Fruit fly (Drosophila melanogaster) whole organism, embryonic: Measurements from ENCODE around the gene CG32625.

Experiments used
- Ada2b ChIP-seq: fragments of 200-800 bp; sonication (Bioruptor generic); IDR thresholded peaks from 2 replicates; pipeline ENCODE4 v1.3.6; 2022; ENCODE audit warnings: missing biosample characterization, missing genetic modification characterization
- Adf1 ChIP-seq: fragments of 200-800 bp; sonication (Bioruptor generic); IDR thresholded peaks from 2 replicates; pipeline ENCODE4 v1.3.6; 2022; ENCODE audit warnings: missing biosample characterization, missing genetic modification characterization
- Atf-2 ChIP-seq: fragments of 200-800 bp; sonication (Bioruptor generic); optimal IDR thresholded peaks from 2 replicates; lab custom pipeline; 2016; ENCODE audit warnings: missing biosample characterization, missing genetic modification characterization
- Bteb2 ChIP-seq: fragments of 200-800 bp; sonication (Bioruptor generic); optimal IDR thresholded peaks from 2 replicates; lab custom pipeline; 2016; ENCODE audit warnings: missing biosample characterization, missing genetic modification characterization
- CG11093 ChIP-seq: fragments of 200-800 bp; sonication (Bioruptor generic); IDR thresholded peaks from 3 replicates; pipeline ENCODE4 v1.3.6; 2022; ENCODE audit warnings: missing biosample characterization, missing genetic modification characterization
- CG11247 ChIP-seq: fragments of 200-800 bp; sonication (Bioruptor generic); IDR thresholded peaks from 2 replicates; pipeline ENCODE4 v1.3.6; 2022; ENCODE audit warnings: missing biosample characterization, missing genetic modification characterization
- CG11456 ChIP-seq: fragments of 200-800 bp; sonication (Bioruptor generic); IDR thresholded peaks from 3 replicates; pipeline ENCODE4 v1.3.6; 2022; ENCODE audit warnings: missing biosample characterization, missing genetic modification characterization
- CG14014 ChIP-seq: fragments of 200-800 bp; sonication (Bioruptor generic); IDR thresholded peaks from 2 replicates; pipeline ENCODE4 v1.3.6; 2022; ENCODE audit warnings: missing biosample characterization, missing genetic modification characterization
- CG16779 ChIP-seq: fragments of 200-800 bp; sonication (Bioruptor generic); IDR thresholded peaks from 2 replicates; pipeline ENCODE4 v1.3.6; 2022; ENCODE audit warnings: missing biosample characterization, missing genetic modification characterization
- CG17361 ChIP-seq: fragments of 200-800 bp; sonication (Bioruptor generic); IDR thresholded peaks from 3 replicates; pipeline ENCODE4 v1.3.6; 2022; ENCODE audit warnings: missing biosample characterization, missing genetic modification characterization
- CG2120 ChIP-seq: fragments of 200-800 bp; sonication (Bioruptor generic); optimal IDR thresholded peaks from 3 replicates; lab custom pipeline; 2016; ENCODE audit warnings: missing biosample characterization, missing genetic modification characterization
- CG2678 ChIP-seq: fragments of 200-800 bp; sonication (Bioruptor generic); optimal IDR thresholded peaks from 3 replicates; lab custom pipeline; 2019; ENCODE audit warnings: missing biosample characterization, mild to moderate bottlenecking, missing genetic modification characterization, moderate library complexity
- CG34224 ChIP-seq: fragments of 200-800 bp; sonication (Bioruptor generic); IDR thresholded peaks from 3 replicates; pipeline ENCODE4 v1.3.6; 2022; ENCODE audit warnings: missing biosample characterization, missing genetic modification characterization; ENCODE audit not compliant: partially characterized antibody
- CG4360 ChIP-seq: fragments of 200-800 bp; sonication (Bioruptor generic); IDR thresholded peaks from 2 replicates; pipeline ENCODE4 v1.3.6; 2022; ENCODE audit warnings: missing biosample characterization, missing genetic modification characterization
- CG6813 ChIP-seq: fragments of 200-800 bp; sonication (Bioruptor generic); optimal IDR thresholded peaks from 2 replicates; lab custom pipeline; 2017; ENCODE audit warnings: missing biosample characterization, missing genetic modification characterization, mild to moderate bottlenecking, moderate library complexity, missing genetic modification reagents
- CG6854 ChIP-seq: fragments of 200-800 bp; sonication (Bioruptor generic); optimal IDR thresholded peaks from 3 replicates; lab custom pipeline; 2017; ENCODE audit warnings: missing biosample characterization, mild to moderate bottlenecking, missing genetic modification characterization
- CG7745 ChIP-seq: fragments of 200-800 bp; sonication (Bioruptor generic); optimal IDR thresholded peaks from 2 replicates; lab custom pipeline; 2018; ENCODE audit warnings: missing biosample characterization, mild to moderate bottlenecking, missing genetic modification characterization, moderate library complexity
- CG7839 ChIP-seq: fragments of 200-800 bp; sonication (Bioruptor generic); optimal IDR thresholded peaks from 3 replicates; lab custom pipeline; 2018; ENCODE audit warnings: missing biosample characterization, mild to moderate bottlenecking, missing genetic modification characterization, moderate library complexity
- CG8359 ChIP-seq: fragments of 200-800 bp; sonication (Bioruptor generic); optimal IDR thresholded peaks from 2 replicates; lab custom pipeline; 2017; ENCODE audit warnings: missing biosample characterization, mild to moderate bottlenecking, missing genetic modification characterization, borderline replicate concordance
- CG9215 ChIP-seq: fragments of 200-800 bp; sonication (Bioruptor generic); IDR thresholded peaks from 2 replicates; pipeline ENCODE4 v1.3.6; 2022; ENCODE audit warnings: missing biosample characterization, missing genetic modification characterization
- CG9437 ChIP-seq: fragments of 200-800 bp; sonication (Bioruptor generic); optimal IDR thresholded peaks from 2 replicates; lab custom pipeline; 2018; ENCODE audit warnings: missing biosample characterization, mild to moderate bottlenecking, missing genetic modification characterization
- Dip2 ChIP-seq: fragments of 200-800 bp; sonication (Bioruptor generic); IDR thresholded peaks from 2 replicates; pipeline ENCODE4 v1.3.6; 2022; ENCODE audit warnings: missing biosample characterization, missing genetic modification characterization
- HLH3B ChIP-seq: fragments of 200-800 bp; sonication (Bioruptor generic); IDR thresholded peaks from 2 replicates; pipeline ENCODE4 v1.3.6; 2022; ENCODE audit warnings: missing biosample characterization, missing genetic modification characterization
- Hand ChIP-seq: fragments of 200-800 bp; sonication (Bioruptor generic); optimal IDR thresholded peaks from 2 replicates; lab custom pipeline; 2017; ENCODE audit warnings: mild to moderate bottlenecking, missing biosample characterization, missing genetic modification reagents, missing genetic modification characterization
- Hmx ChIP-seq: fragments of 200-800 bp; sonication (Bioruptor generic); optimal IDR thresholded peaks from 2 replicates; lab custom pipeline; 2016; ENCODE audit warnings: missing biosample characterization, missing genetic modification characterization
- Lpt ChIP-seq: fragments of >200 bp; optimal IDR thresholded peaks from 2 replicates; lab custom pipeline; 2018; ENCODE audit warnings: missing biosample characterization, missing genetic modification characterization
- NK7.1 ChIP-seq: fragments of 200-800 bp; sonication (Bioruptor generic); optimal IDR thresholded peaks from 3 replicates; lab custom pipeline; 2016; ENCODE audit warnings: missing biosample characterization, missing genetic modification characterization
- Nf-YA ChIP-seq: fragments of 200-800 bp; sonication (Bioruptor generic); IDR thresholded peaks from 2 replicates; pipeline ENCODE4 v1.3.6; 2022; ENCODE audit warnings: missing biosample characterization, missing genetic modification characterization
- Oaz ChIP-seq: fragments of 200-800 bp; sonication (Bioruptor generic); IDR thresholded peaks from 2 replicates; pipeline ENCODE4 v1.3.6; 2022; ENCODE audit warnings: missing biosample characterization, missing genetic modification characterization
- Tbp ChIP-seq: fragments of >200 bp; optimal IDR thresholded peaks from 2 replicates; lab custom pipeline; 2018; ENCODE audit warnings: missing biosample characterization, missing genetic modification characterization
- Vsx1 ChIP-seq: fragments of 200-800 bp; sonication (Bioruptor generic); optimal IDR thresholded peaks from 2 replicates; lab custom pipeline; 2017; ENCODE audit warnings: missing biosample characterization, mild to moderate bottlenecking, missing genetic modification characterization, missing genetic modification reagents
- aop ChIP-seq: fragments of 200-800 bp; sonication (Bioruptor generic); IDR thresholded peaks from 2 replicates; pipeline ENCODE4 v1.3.6; 2022; ENCODE audit warnings: missing biosample characterization, missing genetic modification characterization
- bcd ChIP-seq: fragments of 200-800 bp; sonication (Bioruptor generic); optimal IDR thresholded peaks from 2 replicates; lab custom pipeline; 2017; ENCODE audit warnings: missing biosample characterization, mild to moderate bottlenecking, missing genetic modification characterization
- cad ChIP-seq: fragments of >200 bp; optimal IDR thresholded peaks from 2 replicates; lab custom pipeline; 2017; ENCODE audit warnings: missing biosample characterization, missing genetic modification characterization
- dimm ChIP-seq: fragments of 200-800 bp; sonication (Bioruptor generic); IDR thresholded peaks from 2 replicates; pipeline ENCODE4 v1.3.6; 2022; ENCODE audit warnings: missing biosample characterization, missing genetic modification characterization
- dysf ChIP-seq: fragments of 200-800 bp; sonication (Bioruptor generic); IDR thresholded peaks from 3 replicates; pipeline ENCODE4 v1.3.6; 2022; ENCODE audit warnings: missing biosample characterization, missing genetic modification characterization
- esg ChIP-seq: fragments of 200-800 bp; sonication (Bioruptor generic); conservative IDR thresholded peaks from 2 replicates; pipeline ENCODE4 v1.3.6; 2022; ENCODE audit warnings: missing biosample characterization, missing genetic modification characterization
- gfzf ChIP-seq: fragments of 200-800 bp; sonication (Bioruptor generic); optimal IDR thresholded peaks from 2 replicates; lab custom pipeline; 2016; ENCODE audit warnings: missing biosample characterization, mild to moderate bottlenecking, missing genetic modification characterization, moderate library complexity
- grn ChIP-seq: fragments of 200-800 bp; sonication (Bioruptor generic); optimal IDR thresholded peaks from 3 replicates; lab custom pipeline; 2017; ENCODE audit warnings: missing biosample characterization, missing genetic modification characterization
- gsb ChIP-seq: fragments of 200-800 bp; sonication (Bioruptor generic); IDR thresholded peaks from 2 replicates; pipeline ENCODE4 v1.3.6; 2022; ENCODE audit warnings: missing biosample characterization, missing genetic modification characterization
- gsb-n ChIP-seq: fragments of 200-800 bp; sonication (Bioruptor generic); optimal IDR thresholded peaks from 3 replicates; lab custom pipeline; 2018; ENCODE audit warnings: missing biosample characterization, mild to moderate bottlenecking, missing genetic modification characterization
- hkb ChIP-seq, 2 experiments: fragments of 200-800 bp in 1 of 2; fragments of >200 bp in 1 of 2; sonication (Bioruptor generic) in 1 of 2; IDR thresholded peaks in 1 of 2; optimal IDR thresholded peaks in 1 of 2; 2 replicates each; pipeline versions ENCODE4 v1.3.6 to Lab custom; 2017 to 2022; ENCODE audit warnings: missing biosample characterization in 1 of 2, missing genetic modification characterization in 1 of 2
- lov ChIP-seq, 2 experiments: fragments of 200-800 bp in 1 of 2; fragments of >200 bp in 1 of 2; sonication (Bioruptor generic) in 1 of 2; IDR thresholded peaks in 1 of 2; optimal IDR thresholded peaks in 1 of 2; 2 replicates in 1 of 2; 3 replicates in 1 of 2; pipeline versions ENCODE4 v1.3.6 to Lab custom; 2017 to 2022; ENCODE audit warnings: missing biosample characterization in 1 of 2, missing genetic modification characterization in 1 of 2
- maf-S ChIP-seq: fragments of 200-800 bp; sonication (Bioruptor generic); optimal IDR thresholded peaks from 2 replicates; lab custom pipeline; 2016; ENCODE audit warnings: missing biosample characterization, missing genetic modification characterization
- mam ChIP-seq: fragments of 200-800 bp; sonication (Bioruptor generic); optimal IDR thresholded peaks from 3 replicates; lab custom pipeline; 2016; ENCODE audit warnings: missing biosample characterization, missing genetic modification characterization
- pfk ChIP-seq: fragments of 200-800 bp; sonication (Bioruptor generic); optimal IDR thresholded peaks from 2 replicates; lab custom pipeline; 2018; ENCODE audit warnings: missing biosample characterization, mild to moderate bottlenecking, missing genetic modification characterization, moderate library complexity
- phol ChIP-seq: fragments of 200-800 bp; sonication (Bioruptor generic); optimal IDR thresholded peaks from 3 replicates; lab custom pipeline; 2018; ENCODE audit warnings: missing biosample characterization, mild to moderate bottlenecking, missing genetic modification characterization, moderate library complexity
- slp2 ChIP-seq: fragments of 200-800 bp; sonication (Bioruptor generic); optimal IDR thresholded peaks from 2 replicates; lab custom pipeline; 2016; ENCODE audit warnings: missing biosample characterization, missing genetic modification characterization
- ssp ChIP-seq: fragments of 200-800 bp; sonication (Bioruptor generic); IDR thresholded peaks from 2 replicates; pipeline ENCODE4 v1.3.6; 2022; ENCODE audit warnings: missing biosample characterization, missing genetic modification characterization
- tna ChIP-seq: fragments of 200-800 bp; sonication (Bioruptor generic); IDR thresholded peaks from 2 replicates; pipeline ENCODE4 v1.3.6; 2022; ENCODE audit warnings: missing biosample characterization, missing genetic modification characterization; ENCODE audit not compliant: partially characterized antibody
- vvl ChIP-seq: fragments of 200-800 bp; sonication (Bioruptor generic); IDR thresholded peaks from 2 replicates; pipeline ENCODE4 v1.3.6; 2022; ENCODE audit warnings: missing biosample characterization, missing genetic modification characterization
- wor ChIP-seq: fragments of 200-800 bp; sonication (Bioruptor generic); IDR thresholded peaks from 2 replicates; pipeline ENCODE4 v1.3.6; 2022; ENCODE audit warnings: missing biosample characterization, missing genetic modification characterization

The CG32625 gene

dm6 chrX:13755152-13755557 lies 1.5 kb downstream of the CG32625 start, which contains the start of gene Pdcd4 (continued):
- TF ChIP-seq Nf-YA (GFP tag; lab: Robert Waterston, UW), result 0 out of 2 replicates have a peak, but pooled peaks have one; percentile 31
- no peak for TF ChIP-seq dimm
- TF ChIP-seq Vsx1 (GFP tag; lab: Kevin White, UChicago), result no peak
- TF ChIP-seq phol (tag; lab: Kevin White, UChicago), result no peak
- TF ChIP-seq NK7.1 (GFP tag; lab: Kevin White, UChicago), result no peak
- TF ChIP-seq CG16779, result no peak
- no peak for TF ChIP-seq Lpt (GFP tag; lab: Kevin White, UChicago)
- TF ChIP-seq aop, result no peak
- TF ChIP-seq maf-S (GFP tag; lab: Kevin White, UChicago), result peak; percentile 4
- no peak for TF ChIP-seq Ada2b (GFP tag; lab: Robert Waterston, UW)
- peak; percentile 12; the same call in 1 of the 3 replicates for TF ChIP-seq CG17361 (GFP tag; lab: Robert Waterston, UW)
- peak; percentile 31 for TF ChIP-seq CG2678 (tag; lab: Kevin White, UChicago)
- no peak for TF ChIP-seq Dip2 (GFP tag; lab: Robert Waterston, UW)
- no peak for TF ChIP-seq bcd
- no peak for TF ChIP-seq hkb (optimal IDR thresholded peaks at IDR 0.05; lab: Kevin White, UChicago)
- TF ChIP-seq hkb (GFP tag; IDR thresholded peaks at IDR 0.05; lab: Robert Waterston, UW), result no peak
- no peak for TF ChIP-seq CG8359 (GFP tag; lab: Kevin White, UChicago)
- peak; percentile 37 for TF ChIP-seq gfzf
- no peak for TF ChIP-seq Bteb2
- no peak for TF ChIP-seq cad (GFP tag; lab: Kevin White, UChicago)
- no peak for TF ChIP-seq CG11247 (GFP tag; lab: Robert Waterston, UW)
- TF ChIP-seq Tbp (GFP tag; lab: Kevin White, UChicago), result peak; percentile 87
- TF ChIP-seq CG34224 (GFP tag; lab: Robert Waterston, UW), result no peak
- no peak for TF ChIP-seq Hand (GFP tag; lab: Kevin White, UChicago)
- TF ChIP-seq CG4360 (GFP tag; lab: Robert Waterston, UW), result no peak; the same call in 1 of the 2 replicates
- TF ChIP-seq wor (GFP tag; lab: Robert Waterston, UW), result no peak
- TF ChIP-seq Hmx (GFP tag; lab: Kevin White, UChicago), result no peak
- TF ChIP-seq CG14014 (GFP tag; lab: Robert Waterston, UW), result no peak
- TF ChIP-seq CG6854 (GFP tag; lab: Kevin White, UChicago), result no peak
- no peak for TF ChIP-seq ssp (GFP tag; lab: Robert Waterston, UW)
- no peak for TF ChIP-seq CG11093 (GFP tag; lab: Robert Waterston, UW)
- peak; percentile 4 for TF ChIP-seq pfk (GFP tag; lab: Kevin White, UChicago)
- TF ChIP-seq lov (optimal IDR thresholded peaks at IDR 0.05; lab: Kevin White, UChicago), result no peak
- no peak for TF ChIP-seq lov (GFP tag; IDR thresholded peaks at IDR 0.05; lab: Robert Waterston, UW)
- no peak for TF ChIP-seq gsb
- no peak for TF ChIP-seq CG11456 (GFP tag; lab: Robert Waterston, UW)
- no peak for TF ChIP-seq slp2
- no peak for TF ChIP-seq Atf-2 (GFP tag; lab: Kevin White, UChicago)
- TF ChIP-seq CG6813 (GFP tag; lab: Kevin White, UChicago), result no peak
- TF ChIP-seq vvl (GFP tag; lab: Robert Waterston, UW), result peak; percentile 26; the same call in 1 of the 2 replicates
- peak; percentile 26 for TF ChIP-seq CG7839 (tag; lab: Kevin White, UChicago)
- TF ChIP-seq Adf1 (GFP tag; lab: Robert Waterston, UW), result no peak
- no peak for TF ChIP-seq grn
- no peak for TF ChIP-seq CG7745
- TF ChIP-seq CG9437 (GFP tag; lab: Kevin White, UChicago), result no peak
- TF ChIP-seq gsb-n (tag; lab: Kevin White, UChicago), result no peak
- TF ChIP-seq tna (GFP tag; lab: Robert Waterston, UW), result peak; percentile 59; the same call in 1 of the 2 replicates
- no peak for TF ChIP-seq HLH3B (GFP tag; lab: Robert Waterston, UW)
- TF ChIP-seq dysf, result no peak
- peak; percentile 18 for TF ChIP-seq CG2120 (GFP tag; lab: Kevin White, UChicago)
- no peak for TF ChIP-seq Oaz (GFP tag; lab: Robert Waterston, UW)
- TF ChIP-seq mam (GFP tag; lab: Kevin White, UChicago), result no peak
- no peak for TF ChIP-seq CG9215 (GFP tag; lab: Robert Waterston, UW)
- TF ChIP-seq esg (GFP tag; lab: Robert Waterston, UW), result no peak
